Worm (Caenorhabditis elegans): Measurements from ENCODE around the gene Y32B12B.1.
A peak's percentile ranks its signal among the peaks of the same experiment; 100 is the strongest.

Gene Y32B12B.1

ce11 chrV:16537908-16538446, 1.2 kb downstream of the Y32B12B.1 start, which contains the start of gene Y32B12B.2:
Y32B12B.2 (plus strand) TSS chrV:16538396.
- TF ChIP-seq ceh-79 (tag; optimal IDR thresholded peaks at IDR 0.05) (no peak), F10E7.11 (tag; optimal IDR thresholded peaks at IDR 0.05) (no peak), Y95B8A.8 (GFP tag; IDR thresholded peaks at IDR 0.05) (no peak), ceh-100 (GFP tag; IDR thresholded peaks at IDR 0.05) (peak; percentile 54; the same call in 1 of the 2 replicates), gei-17 (GFP tag; optimal IDR thresholded peaks at IDR 0.05) (no peak), C17E4.6 (GFP tag; IDR thresholded peaks at IDR 0.05) (no peak), egrh-3 (GFP tag; IDR thresholded peaks at IDR 0.05) (no peak), B0035.1 (tag; optimal IDR thresholded peaks at IDR 0.05) (no peak), Y53G8AR.9 (GFP tag; conservative IDR thresholded peaks at IDR 0.05) (0 out of 2 replicates have a peak, but pooled peaks have one; percentile 25), hrde-1 (tag; optimal IDR thresholded peaks at IDR 0.05; ENCODE audit: borderline replicate concordance) (peak; percentile 13), ztf-26 (tag; optimal IDR thresholded peaks at IDR 0.05) (no peak), snpc-1.3 (tag; optimal IDR thresholded peaks at IDR 0.05; ENCODE audit: insufficient read depth) (no peak), die-1 (tag; optimal IDR thresholded peaks at IDR 0.05) (no peak), B0261.1 (tag; optimal IDR thresholded peaks at IDR 0.05) (no peak), D2030.7 (GFP tag; IDR thresholded peaks at IDR 0.05) (peak; percentile 67; the same call in 1 of the 2 replicates), hmg-1.2 (GFP tag; IDR thresholded peaks at IDR 0.05) (peak; percentile 81), nfya-2 (GFP tag; IDR thresholded peaks at IDR 0.05) (no peak), F49E8.2 (tag; optimal IDR thresholded peaks at IDR 0.05; ENCODE audit: insufficient read depth) (peak; percentile 33), attf-5 (GFP tag; optimal IDR thresholded peaks at IDR 0.05) (peak; percentile 50), B0336.3 (GFP tag; IDR thresholded peaks at IDR 0.05) (peak; percentile 63; the same call in 1 of the 2 replicates), rpc-1 (optimal IDR thresholded peaks at IDR 0.05) (no peak), rpc-1 (tag; optimal IDR thresholded peaks at IDR 0.05) (no peak), pbrm-1 (GFP tag; IDR thresholded peaks at IDR 0.05) (peak; percentile 68; the same call in 1 of the 2 replicates), dox-1 (GFP tag; IDR thresholded peaks at IDR 0.05) (peak; percentile 93), bed-1 (GFP tag; IDR thresholded peaks at IDR 0.05) (peak; percentile 48; the same call in 1 of the 2 replicates), lin-26 (GFP tag; IDR thresholded peaks at IDR 0.05) (no peak), aptf-3 (GFP tag; IDR thresholded peaks at IDR 0.05) (no peak), let-526 (GFP tag; IDR thresholded peaks at IDR 0.05) (no peak), efl-1 (GFP tag; optimal IDR thresholded peaks at IDR 0.05) (peak; percentile 66), madf-3 (GFP tag; IDR thresholded peaks at IDR 0.05) (0 out of 2 replicates have a peak, but pooled peaks have one; percentile 17), snpc-4 (GFP tag; optimal IDR thresholded peaks at IDR 0.05) (no peak), snpc-4 (tag; optimal IDR thresholded peaks at IDR 0.05) (peak in 2 of 4 experiments; percentile 52 to 73), lin-54 (GFP tag; optimal IDR thresholded peaks at IDR 0.05) (peak; percentile 57), dpl-1 (GFP tag; optimal IDR thresholded peaks at IDR 0.05) (peak; percentile 76), lsy-27 (tag; optimal IDR thresholded peaks at IDR 0.05; ENCODE audit: borderline replicate concordance, insufficient read depth) (no peak), let-607 (tag; optimal IDR thresholded peaks at IDR 0.05) (peak in 1 of 2 experiments; percentile 52), zim-3 (tag; optimal IDR thresholded peaks at IDR 0.05) (no peak), rcor-1 (GFP tag; IDR thresholded peaks at IDR 0.05) (0 out of 2 replicates have a peak, but pooled peaks have one; percentile 15), ztf-6 (GFP tag; IDR thresholded peaks at IDR 0.05) (0 out of 2 replicates have a peak, but pooled peaks have one; percentile 11), cebp-1 (GFP tag; IDR thresholded peaks at IDR 0.05) (0 out of 2 replicates have a peak, but pooled peaks have one; percentile 32), cebp-1 (tag; optimal IDR thresholded peaks at IDR 0.05) (no peak), ZK185.1 (tag; optimal IDR thresholded peaks at IDR 0.05; ENCODE audit: poor library complexity, severe bottlenecking) (no peak), tlf-1 (GFP tag; optimal IDR thresholded peaks at IDR 0.05) (peak; percentile 31), K11D2.4 (GFP tag; IDR thresholded peaks at IDR 0.05) (peak; percentile 39; the same call in 1 of the 2 replicates), Y53F4B.3 (GFP tag; IDR thresholded peaks at IDR 0.05) (no peak), ets-4 (GFP tag; optimal IDR thresholded peaks at IDR 0.05) (no peak), rec-8 (tag; optimal IDR thresholded peaks at IDR 0.05) (no peak)
